Worm (Caenorhabditis elegans): ENCODE results near the gene F26A1.3.

The F26A1.3 gene

DNA sequence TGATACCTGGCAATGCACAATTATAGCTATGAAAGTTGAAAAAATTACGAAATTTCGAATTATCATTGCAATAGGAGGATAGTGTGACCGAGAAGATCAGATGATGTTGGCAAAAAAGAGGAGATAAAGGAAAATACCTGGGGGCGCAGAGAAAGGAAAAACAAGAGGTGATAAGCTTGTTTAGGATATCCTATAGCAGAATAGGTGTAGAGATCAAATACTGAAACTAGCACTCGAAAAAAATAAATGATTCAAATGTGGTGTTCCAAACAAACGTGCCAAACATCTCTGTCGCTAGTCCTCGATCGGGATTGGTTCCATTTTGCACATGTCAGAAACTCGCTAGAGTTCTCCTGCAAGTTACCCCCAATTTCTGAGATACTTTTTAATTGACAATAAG is 2.7 kb downstream of the F26A1.3 start, which contains the start of gene F26A1.9:
Gene F26A1.9, minus strand, starts transcription at position 101 of the 400 bp plus-strand sequence.
- TF ChIP-seq unc-55 (GFP tag; optimal IDR thresholded peaks at IDR 0.05) = no peak
- no peak for TF ChIP-seq tbx-2 (tag; optimal IDR thresholded peaks at IDR 0.05)
- TF ChIP-seq T23F11.4 (GFP tag; optimal IDR thresholded peaks at IDR 0.05) = no peak
- no peak for TF ChIP-seq pha-4 (tag; optimal IDR thresholded peaks at IDR 0.05)
- TF ChIP-seq dmd-4 (tag; optimal IDR thresholded peaks at IDR 0.05; ENCODE audit: borderline replicate concordance) = no peak
- no peak for TF ChIP-seq unc-42 (tag; optimal IDR thresholded peaks at IDR 0.05)
- TF ChIP-seq ceh-2 (tag; optimal IDR thresholded peaks at IDR 0.05) = no peak
- no peak for TF ChIP-seq madf-2 (tag; optimal IDR thresholded peaks at IDR 0.05)
- no peak for TF ChIP-seq pax-1 (tag; optimal IDR thresholded peaks at IDR 0.05)
- no peak for TF ChIP-seq hlh-15 (tag; optimal IDR thresholded peaks at IDR 0.05)
- no peak for TF ChIP-seq ceh-9 (tag; optimal IDR thresholded peaks at IDR 0.05)
- TF ChIP-seq eyg-1 (tag; optimal IDR thresholded peaks at IDR 0.05) = no peak
- TF ChIP-seq ceh-19 (GFP tag; optimal IDR thresholded peaks at IDR 0.05) = no peak
- no peak for TF ChIP-seq ets-4 (tag; optimal IDR thresholded peaks at IDR 0.05)

DNA sequence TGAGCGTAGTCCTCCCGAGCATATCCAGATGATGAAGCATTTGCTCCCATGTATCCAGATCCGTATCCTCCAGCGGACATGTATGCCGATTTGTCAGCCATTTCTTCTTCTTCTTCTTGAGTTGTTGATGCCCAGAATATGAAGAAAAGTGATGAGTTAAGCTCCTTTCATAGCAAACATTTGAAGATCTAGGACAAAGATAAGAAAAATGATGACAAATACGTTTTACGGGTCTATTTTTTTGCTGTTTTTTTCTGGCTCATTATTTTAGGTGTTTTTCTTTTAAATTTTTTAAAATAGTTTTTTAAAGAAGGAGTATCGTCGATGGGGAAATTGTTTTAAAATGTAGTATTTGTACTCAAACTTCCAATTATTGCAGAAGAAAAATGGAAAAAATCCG is 3.5 kb downstream of the F26A1.3 start, which contains the start of gene nspd-9:
Gene nspd-9, minus strand, starts transcription at position 101 of the 400 bp plus-strand sequence.
- no peak for TF ChIP-seq sox-2 (GFP tag; IDR thresholded peaks at IDR 0.05)
- no peak for TF ChIP-seq pha-4 (tag; optimal IDR thresholded peaks at IDR 0.05)
- TF ChIP-seq sox-4 (tag; optimal IDR thresholded peaks at IDR 0.05) = no peak
- no peak for TF ChIP-seq lim-6 (tag; optimal IDR thresholded peaks at IDR 0.05)
- no peak for TF ChIP-seq ceh-18 (tag; optimal IDR thresholded peaks at IDR 0.05)
- TF ChIP-seq elt-4 (tag; optimal IDR thresholded peaks at IDR 0.05) = no peak
- TF ChIP-seq hlh-6 (tag; optimal IDR thresholded peaks at IDR 0.05) = no peak
- no peak for TF ChIP-seq fax-1 (tag; optimal IDR thresholded peaks at IDR 0.05)
- TF ChIP-seq ceh-34 (tag; optimal IDR thresholded peaks at IDR 0.05) = no peak
- no peak for TF ChIP-seq syd-9 (tag; optimal IDR thresholded peaks at IDR 0.05)
- TF ChIP-seq ahr-1 (tag; optimal IDR thresholded peaks at IDR 0.05) = no peak
- TF ChIP-seq ceh-9 (tag; optimal IDR thresholded peaks at IDR 0.05) = no peak
- no peak for TF ChIP-seq dve-1 (tag; optimal IDR thresholded peaks at IDR 0.05)
- no peak for TF ChIP-seq ceh-30 (tag; optimal IDR thresholded peaks at IDR 0.05)
- no peak for TF ChIP-seq nhr-11 (tag; optimal IDR thresholded peaks at IDR 0.05)
- no peak for TF ChIP-seq unc-55 (GFP tag; optimal IDR thresholded peaks at IDR 0.05)

DNA sequence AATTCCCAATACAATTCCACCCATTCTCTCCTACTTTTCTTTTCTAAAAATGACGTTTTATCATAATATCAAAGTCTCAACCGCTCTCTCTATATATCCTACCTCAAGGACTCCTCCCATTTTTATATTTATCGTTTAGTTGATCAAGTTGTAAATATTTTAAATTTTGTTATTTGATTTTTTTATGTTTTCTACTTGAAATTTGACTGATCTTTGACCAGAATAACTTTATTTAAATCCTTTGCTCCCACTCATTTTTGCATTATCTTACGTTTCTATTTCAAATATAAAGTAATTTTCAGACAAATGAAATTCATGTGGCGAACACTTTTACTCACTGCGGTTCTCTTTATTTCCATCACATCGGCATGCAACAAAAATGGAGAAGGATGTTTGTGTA is 10.7 kb downstream of the F26A1.3 start, which contains the start of the genes acbp-7 and F26A1.19:
Gene acbp-7, plus strand, starts transcription at position 301 of the 400 bp plus-strand sequence.
Gene F26A1.19, plus strand, starts transcription at position 303 of the 400 bp plus-strand sequence.
- no peak for TF ChIP-seq hlh-15 (tag; optimal IDR thresholded peaks at IDR 0.05)

DNA sequence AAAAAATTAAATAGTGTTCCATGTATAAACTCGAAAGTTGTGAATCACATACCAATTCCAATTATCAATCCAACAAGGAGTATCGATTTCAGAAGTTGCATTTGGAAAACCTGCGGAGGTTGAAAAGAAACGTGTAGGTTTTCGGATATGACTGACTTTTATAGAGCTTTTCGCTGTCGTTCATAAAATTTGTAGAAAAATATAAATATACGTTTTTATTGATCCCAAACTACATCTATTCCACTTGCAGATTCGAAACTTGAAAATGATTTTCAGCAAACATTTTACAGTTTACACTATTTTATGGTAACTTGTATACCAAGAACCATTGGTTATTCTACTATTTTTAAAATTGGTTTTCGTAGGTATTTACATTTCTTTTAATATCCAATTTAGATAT is 15.5 kb downstream of the F26A1.3 start, which contains the start of gene clec-156:
Gene clec-156, minus strand, starts transcription at position 101 of the 400 bp plus-strand sequence.
- TF ChIP-seq pat-9 (tag; optimal IDR thresholded peaks at IDR 0.05) (no peak), fkh-6 (tag; optimal IDR thresholded peaks at IDR 0.05) (no peak), pag-3 (tag; optimal IDR thresholded peaks at IDR 0.05; ENCODE audit: borderline replicate concordance) (no peak), sox-4 (tag; optimal IDR thresholded peaks at IDR 0.05) (no peak), elt-2 (tag; optimal IDR thresholded peaks at IDR 0.05) (no peak), unc-55 (GFP tag; optimal IDR thresholded peaks at IDR 0.05) (no peak), dve-1 (tag; optimal IDR thresholded peaks at IDR 0.05) (no peak), ceh-45 (GFP tag; IDR thresholded peaks at IDR 0.05) (no peak), Y22D7AL.16 (tag; optimal IDR thresholded peaks at IDR 0.05) (no peak), K09A11.1 (tag; optimal IDR thresholded peaks at IDR 0.05; ENCODE audit: insufficient read depth) (no peak), npax-4 (tag; optimal IDR thresholded peaks at IDR 0.05) (no peak), ceh-9 (tag; optimal IDR thresholded peaks at IDR 0.05) (no peak), C08G9.2 (tag; optimal IDR thresholded peaks at IDR 0.05) (no peak), gmeb-2 (tag; optimal IDR thresholded peaks at IDR 0.05) (no peak), sox-2 (GFP tag; IDR thresholded peaks at IDR 0.05) (no peak), F13H6.1 (tag; optimal IDR thresholded peaks at IDR 0.05) (no peak), eyg-1 (tag; optimal IDR thresholded peaks at IDR 0.05) (no peak)
